Worm (Caenorhabditis elegans) whole organism, L3 larva: ENCODE data around the gene nhr-175.

Experiments used
- R02D3.7 ChIP-seq: fragments of 150-350 bp; optimal IDR thresholded peaks from 2 replicates; lab custom pipeline; 2014; ENCODE audit warnings: missing biosample characterization, missing genetic modification characterization
- ZK546.5 ChIP-seq: sonication (generic microtip); optimal IDR thresholded peaks from 2 replicates; lab custom pipeline; 2017; ENCODE audit warnings: missing biosample characterization, missing genetic modification characterization
- ama-1 ChIP-seq: fragments of 150-350 bp; optimal IDR thresholded peaks from 2 replicates; lab custom pipeline; 2018
- ceh-16 ChIP-seq: sonication (generic microtip); optimal IDR thresholded peaks from 2 replicates; lab custom pipeline; 2017; ENCODE audit warnings: missing biosample characterization, missing genetic modification characterization
- ceh-28 ChIP-seq: fragments of 150-350 bp; optimal IDR thresholded peaks from 2 replicates; lab custom pipeline; 2014; ENCODE audit warnings: missing biosample characterization, missing genetic modification reagents, missing genetic modification characterization
- ceh-82 ChIP-seq: fragments of 150-350 bp; optimal IDR thresholded peaks from 2 replicates; lab custom pipeline; 2014; ENCODE audit warnings: missing biosample characterization, missing genetic modification characterization
- egl-27 ChIP-seq: sonication (generic microtip); optimal IDR thresholded peaks from 4 replicates; lab custom pipeline; 2017; ENCODE audit warnings: missing biosample characterization, missing genetic modification reagents, missing genetic modification characterization
- elt-1 ChIP-seq: fragments of 150-350 bp; optimal IDR thresholded peaks from 2 replicates; lab custom pipeline; 2014; ENCODE audit warnings: missing biosample characterization, missing genetic modification characterization
- elt-2 ChIP-seq: sonication (generic microtip); optimal IDR thresholded peaks from 2 replicates; lab custom pipeline; 2016; ENCODE audit warnings: missing genetic modification reagents, mild to moderate bottlenecking, missing genetic modification characterization, missing compliant biosample characterization
- elt-3 ChIP-seq, 3 experiments: fragments of 150-350 bp in 1 of 3; sonication (generic microtip) in 2 of 3; optimal IDR thresholded peaks; 2 replicates in 2 of 3; 4 replicates in 1 of 3; lab custom pipeline; 2014 to 2017; ENCODE audit warnings: missing biosample characterization in 3 of 3, missing genetic modification characterization in 3 of 3
- eor-1 ChIP-seq, 2 experiments: fragments of 150-350 bp; optimal IDR thresholded peaks; 2 replicates each; lab custom pipeline; 2014 to 2018; ENCODE audit warnings: missing biosample characterization in 2 of 2, missing genetic modification characterization in 2 of 2
- fkh-10 ChIP-seq: sonication (generic microtip); optimal IDR thresholded peaks from 2 replicates; lab custom pipeline; 2017; ENCODE audit warnings: missing biosample characterization, missing genetic modification reagents, missing genetic modification characterization
- fkh-2 ChIP-seq: fragments of 150-350 bp; optimal IDR thresholded peaks from 2 replicates; lab custom pipeline; 2014; ENCODE audit warnings: missing biosample characterization, missing genetic modification reagents, missing genetic modification characterization
- fos-1 ChIP-seq: fragments of 150-350 bp; optimal IDR thresholded peaks from 2 replicates; lab custom pipeline; 2014; ENCODE audit warnings: missing biosample characterization, missing genetic modification characterization
- jun-1 ChIP-seq: fragments of 150-350 bp; optimal IDR thresholded peaks from 2 replicates; lab custom pipeline; 2014; ENCODE audit warnings: missing biosample characterization, missing genetic modification reagents, missing genetic modification characterization
- lin-15B ChIP-seq: fragments of 150-350 bp; optimal IDR thresholded peaks from 2 replicates; lab custom pipeline; 2014; ENCODE audit warnings: missing biosample characterization, missing genetic modification characterization
- lin-39 ChIP-seq: fragments of 150-350 bp; optimal IDR thresholded peaks from 2 replicates; lab custom pipeline; 2018; ENCODE audit warnings: missing biosample characterization, missing genetic modification reagents, missing genetic modification characterization
- mdl-1 ChIP-seq: fragments of 150-350 bp; optimal IDR thresholded peaks from 2 replicates; lab custom pipeline; 2014; ENCODE audit warnings: missing biosample characterization, missing genetic modification characterization
- mml-1 ChIP-seq: fragments of 150-350 bp; sonication (generic microtip); optimal IDR thresholded peaks from 3 replicates; lab custom pipeline; 2014; ENCODE audit warnings: missing biosample characterization, missing genetic modification characterization
- nfya-1 ChIP-seq: sonication (generic microtip); optimal IDR thresholded peaks from 2 replicates; lab custom pipeline; 2017; ENCODE audit warnings: missing genetic modification characterization, mild to moderate bottlenecking, missing compliant biosample characterization, antibody characterized with exemption, moderate library complexity; ENCODE audit not compliant: insufficient read depth
- nhr-11 ChIP-seq: fragments of 150-350 bp; optimal IDR thresholded peaks from 2 replicates; lab custom pipeline; 2014; ENCODE audit warnings: missing biosample characterization, missing genetic modification characterization
- nhr-12 ChIP-seq: fragments of 150-350 bp; optimal IDR thresholded peaks from 2 replicates; lab custom pipeline; 2014; ENCODE audit warnings: missing biosample characterization, missing genetic modification characterization
- nhr-23 ChIP-seq: fragments of 150-350 bp; optimal IDR thresholded peaks from 2 replicates; lab custom pipeline; 2014; ENCODE audit warnings: missing biosample characterization, missing genetic modification reagents, missing genetic modification characterization
- nhr-237 ChIP-seq: fragments of 150-350 bp; optimal IDR thresholded peaks from 2 replicates; lab custom pipeline; 2014; ENCODE audit warnings: missing biosample characterization, missing genetic modification characterization
- nhr-25 ChIP-seq: sonication (generic microtip); optimal IDR thresholded peaks from 2 replicates; lab custom pipeline; 2017; ENCODE audit warnings: missing biosample characterization, missing genetic modification characterization
- nhr-43 ChIP-seq: sonication (generic microtip); optimal IDR thresholded peaks from 2 replicates; lab custom pipeline; 2016; ENCODE audit warnings: mild to moderate bottlenecking, missing genetic modification characterization, missing compliant biosample characterization; ENCODE audit not compliant: poor library complexity, severe bottlenecking
- nhr-67 ChIP-seq: fragments of 150-350 bp; optimal IDR thresholded peaks from 2 replicates; lab custom pipeline; 2014; ENCODE audit warnings: missing biosample characterization, missing genetic modification characterization
- nhr-77 ChIP-seq: fragments of 150-350 bp; optimal IDR thresholded peaks from 2 replicates; lab custom pipeline; 2014; ENCODE audit warnings: missing biosample characterization, missing genetic modification characterization
- pha-4 ChIP-seq: fragments of 150-350 bp; optimal IDR thresholded peaks from 2 replicates; lab custom pipeline; 2014; ENCODE audit warnings: missing biosample characterization, missing genetic modification reagents, missing genetic modification characterization
- pqm-1 ChIP-seq: fragments of 150-350 bp; optimal IDR thresholded peaks from 2 replicates; lab custom pipeline; 2017; ENCODE audit warnings: missing biosample characterization, missing genetic modification characterization, inconsistent platforms
- skn-1 ChIP-seq: fragments of 150-350 bp; optimal IDR thresholded peaks from 2 replicates; lab custom pipeline; 2014; ENCODE audit warnings: missing biosample characterization, missing genetic modification characterization
- snpc-4 ChIP-seq: fragments of 150-350 bp; optimal IDR thresholded peaks from 2 replicates; lab custom pipeline; 2014; ENCODE audit warnings: missing biosample characterization, missing genetic modification characterization
- tbx-2 ChIP-seq: sonication (generic microtip); optimal IDR thresholded peaks from 2 replicates; lab custom pipeline; 2016; ENCODE audit warnings: mild to moderate bottlenecking, missing genetic modification characterization, missing compliant biosample characterization
- unc-39 ChIP-seq: sonication (generic microtip); optimal IDR thresholded peaks from 4 replicates; lab custom pipeline; 2017; ENCODE audit warnings: missing biosample characterization, missing genetic modification characterization
- unc-62 ChIP-seq: fragments of 150-350 bp; sonication (generic microtip); optimal IDR thresholded peaks from 4 replicates; lab custom pipeline; 2014; ENCODE audit warnings: missing biosample characterization, missing genetic modification reagents, missing genetic modification characterization
- zag-1 ChIP-seq: fragments of 150-350 bp; optimal IDR thresholded peaks from 2 replicates; lab custom pipeline; 2014; ENCODE audit warnings: missing biosample characterization, missing genetic modification characterization
- ztf-11 ChIP-seq: fragments of 150-350 bp; optimal IDR thresholded peaks from 2 replicates; lab custom pipeline; 2014; ENCODE audit warnings: missing biosample characterization, missing genetic modification characterization
- ztf-4 ChIP-seq: fragments of 150-350 bp; optimal IDR thresholded peaks from 2 replicates; lab custom pipeline; 2014; ENCODE audit warnings: missing biosample characterization, missing genetic modification characterization

nhr-175 gene

DNA sequence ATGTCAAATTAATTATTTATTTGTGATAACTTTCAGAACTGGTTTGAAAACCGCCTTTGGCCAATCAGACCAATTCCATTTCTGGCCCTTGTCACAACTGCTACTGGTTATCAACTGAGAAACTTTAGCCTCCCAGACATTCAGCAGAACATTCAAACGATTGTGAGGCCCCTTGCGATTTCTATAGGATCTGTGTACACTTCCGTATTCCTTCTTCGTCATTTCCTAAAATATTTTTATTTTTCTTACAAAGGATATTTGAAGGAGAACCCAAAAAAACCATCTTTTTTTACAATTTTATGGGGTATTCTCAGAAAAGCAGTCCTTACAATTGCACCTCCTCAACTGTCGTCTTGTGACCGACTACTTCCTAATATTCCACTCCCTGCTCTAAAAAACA lies 6.8 kb downstream of the nhr-175 start:
- no peak for TF ChIP-seq snpc-4 (tag; lab: Kevin White, UChicago)
- TF ChIP-seq mdl-1 (tag; lab: Kevin White, UChicago): no peak
- TF ChIP-seq R02D3.7 (tag; lab: Kevin White, UChicago): no peak

DNA sequence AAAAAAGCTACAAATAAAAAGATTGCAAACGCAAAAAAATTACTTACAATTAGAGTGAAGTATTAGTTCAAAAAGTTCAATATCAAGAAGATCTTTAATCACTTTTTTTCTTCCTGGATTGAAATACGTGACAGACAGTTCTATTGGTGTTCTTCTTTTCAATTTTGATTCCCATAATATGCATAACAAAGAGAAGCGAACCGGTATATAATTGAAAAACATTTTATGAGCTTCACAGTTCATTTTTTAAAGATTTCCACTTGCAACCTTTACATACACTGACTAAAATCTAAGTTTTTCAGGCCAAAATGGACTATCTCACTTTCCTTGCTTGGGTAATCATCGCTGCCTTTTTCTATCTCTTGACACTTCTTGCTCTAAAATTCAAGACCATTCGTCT lies 10.0 kb downstream of the nhr-175 start, which contains the start of gene T22G5.1:
TSS of gene T22G5.1 (plus strand) at position 301 of the 400 bp plus-strand sequence.
- TF ChIP-seq mml-1 (tag; lab: Kevin White, UChicago) (no peak), elt-3 (tag; optimal IDR thresholded peaks at IDR 0.05; lab: Kevin White, UChicago) (no peak), fos-1 (tag; lab: Kevin White, UChicago) (no peak), nhr-237 (tag; lab: Kevin White, UChicago) (no peak), jun-1 (tag; lab: Kevin White, UChicago) (no peak), nhr-67 (no peak), nhr-11 (tag; lab: Kevin White, UChicago) (no peak), pqm-1 (no peak), nfya-1 (tag; lab: Kevin White, UChicago) (no peak), ceh-82 (tag; lab: Kevin White, UChicago) (no peak), fkh-2 (tag; lab: Kevin White, UChicago) (no peak), eor-1 (tag; optimal IDR thresholded peaks at IDR 0.05; lab: Kevin White, UChicago) (no peak), ama-1 (lab: Kevin White, UChicago) (no peak), ztf-4 (tag; lab: Kevin White, UChicago) (no peak), fkh-10 (GFP tag; lab: Kevin White, UChicago) (no peak), R02D3.7 (tag; lab: Kevin White, UChicago) (no peak), skn-1 (tag; lab: Kevin White, UChicago) (no peak), mdl-1 (tag; lab: Kevin White, UChicago) (no peak), unc-39 (tag; lab: Kevin White, UChicago) (no peak), nhr-25 (tag; lab: Kevin White, UChicago) (no peak)

DNA sequence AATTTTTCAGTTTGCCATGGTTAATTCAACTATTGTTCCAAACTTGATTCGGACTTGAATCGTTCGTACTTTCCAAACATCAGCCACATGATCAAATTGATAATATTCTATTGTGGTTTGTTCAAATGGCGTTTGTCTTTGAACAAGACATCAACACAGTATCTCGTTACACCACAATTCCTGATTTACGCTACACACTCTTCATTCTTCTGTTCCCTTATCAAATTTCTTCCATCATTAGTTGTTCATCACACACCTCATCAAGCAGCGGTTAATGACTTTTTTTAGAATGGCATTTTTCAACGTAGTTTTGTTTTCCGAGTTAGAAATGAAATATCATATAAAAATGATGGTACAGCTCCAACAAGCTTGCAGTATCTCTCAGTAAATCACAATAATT lies 11.7 kb downstream of the nhr-175 start:
- TF ChIP-seq ceh-16 (tag; lab: Kevin White, UChicago): no peak
- TF ChIP-seq jun-1 (tag; lab: Kevin White, UChicago): peak; percentile 11
- TF ChIP-seq lin-15B: peak; percentile 14
- TF ChIP-seq pqm-1: peak; percentile 93
- TF ChIP-seq elt-2 (tag; lab: Kevin White, UChicago): peak; percentile 86

DNA sequence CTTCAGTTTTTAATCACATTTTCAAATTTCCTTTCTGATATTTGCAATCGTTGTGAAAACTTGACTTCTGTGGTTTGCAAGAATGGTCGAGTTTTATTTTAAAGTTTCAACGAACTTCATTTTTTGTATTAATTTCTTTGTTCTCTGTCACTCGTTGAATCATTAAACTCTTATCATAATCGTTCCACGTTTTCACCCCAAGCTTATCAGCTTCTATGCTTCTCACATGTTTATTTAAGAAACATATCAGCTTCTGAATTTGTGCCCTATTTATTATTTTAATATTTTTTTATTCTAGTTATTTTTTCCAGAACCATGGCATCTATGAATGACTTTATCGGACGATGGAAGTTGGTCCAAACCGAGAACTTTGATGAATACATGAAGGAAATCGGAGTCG lies 12.8 kb downstream of the nhr-175 start, which contains the start of gene lbp-7:
TSS of gene lbp-7 (plus strand) at position 312 of the 400 bp plus-strand sequence.
- no peak for TF ChIP-seq fkh-2 (tag; lab: Kevin White, UChicago)
- no peak for TF ChIP-seq mml-1 (tag; lab: Kevin White, UChicago)
- TF ChIP-seq elt-1 (tag; lab: Kevin White, UChicago): no peak
- TF ChIP-seq nhr-237 (tag; lab: Kevin White, UChicago): no peak
- TF ChIP-seq eor-1 (tag; optimal IDR thresholded peaks at IDR 0.05; lab: Kevin White, UChicago): no peak
- TF ChIP-seq lin-15B: no peak
- TF ChIP-seq jun-1 (tag; lab: Kevin White, UChicago): peak; percentile 23
- no peak for TF ChIP-seq fos-1 (tag; lab: Kevin White, UChicago)
- TF ChIP-seq tbx-2 (tag; lab: Kevin White, UChicago): no peak
- TF ChIP-seq nhr-23: no peak
- TF ChIP-seq mdl-1 (tag; lab: Kevin White, UChicago): no peak
- no peak for TF ChIP-seq ztf-4 (tag; lab: Kevin White, UChicago)
- peak; percentile 93 for TF ChIP-seq elt-2 (tag; lab: Kevin White, UChicago)
- TF ChIP-seq unc-62 (GFP tag; lab: Kevin White, UChicago): no peak
- TF ChIP-seq ZK546.5 (tag; lab: Kevin White, UChicago): no peak
- no peak for TF ChIP-seq ztf-11 (tag; lab: Kevin White, UChicago)
- no peak for TF ChIP-seq egl-27 (tag; lab: Kevin White, UChicago)
- peak; percentile 41 for TF ChIP-seq pha-4 (tag; lab: Kevin White, UChicago)
- TF ChIP-seq ceh-28 (tag; lab: Kevin White, UChicago): no peak
- no peak for TF ChIP-seq snpc-4 (tag; lab: Kevin White, UChicago)
- TF ChIP-seq lin-39 (tag; lab: Kevin White, UChicago): no peak
- no peak for TF ChIP-seq nhr-77 (tag; lab: Kevin White, UChicago)
- TF ChIP-seq pqm-1: peak; percentile 94
- TF ChIP-seq nhr-43 (tag; lab: Kevin White, UChicago): no peak
- TF ChIP-seq nhr-25 (tag; lab: Kevin White, UChicago): no peak
- TF ChIP-seq ama-1 (lab: Kevin White, UChicago): no peak
- no peak for TF ChIP-seq zag-1
- TF ChIP-seq R02D3.7 (tag; lab: Kevin White, UChicago): no peak
- no peak for TF ChIP-seq nhr-12 (tag; lab: Kevin White, UChicago)
